Fruit fly (Drosophila melanogaster) whole organism, embryonic: ENCODE measurements around the gene Orct2.

Source experiments
- BtbVII ChIP-seq: fragments of 200-800 bp; sonication (Bioruptor generic); optimal IDR thresholded peaks from 3 replicates; lab custom pipeline; 2017; ENCODE audit warnings: missing biosample characterization, mild to moderate bottlenecking, missing genetic modification characterization
- CG10321 ChIP-seq: fragments of 200-800 bp; sonication (Bioruptor generic); IDR thresholded peaks from 2 replicates; pipeline ENCODE4 v1.3.6; 2022; ENCODE audit warnings: missing biosample characterization, missing genetic modification characterization
- CG10366 ChIP-seq: fragments of 200-800 bp; sonication (Bioruptor generic); IDR thresholded peaks from 2 replicates; pipeline ENCODE4 v1.3.6; 2022; ENCODE audit warnings: missing biosample characterization, missing genetic modification characterization
- CG11695 ChIP-seq: fragments of 200-800 bp; sonication (Bioruptor generic); IDR thresholded peaks from 3 replicates; pipeline ENCODE4 v1.3.6; 2022; ENCODE audit warnings: missing biosample characterization, missing genetic modification characterization
- CG12071 ChIP-seq: fragments of 200-800 bp; sonication (Bioruptor generic); optimal IDR thresholded peaks from 3 replicates; lab custom pipeline; 2018; ENCODE audit warnings: missing biosample characterization, mild to moderate bottlenecking, missing genetic modification characterization
- CG12769 ChIP-seq: fragments of 200-800 bp; sonication (Bioruptor generic); optimal IDR thresholded peaks from 2 replicates; lab custom pipeline; 2019; ENCODE audit warnings: missing biosample characterization, mild to moderate bottlenecking, missing genetic modification characterization, moderate library complexity
- CG14710 ChIP-seq: fragments of 200-800 bp; sonication (Bioruptor generic); optimal IDR thresholded peaks from 3 replicates; lab custom pipeline; 2019; ENCODE audit warnings: missing biosample characterization, mild to moderate bottlenecking, missing genetic modification characterization, moderate library complexity
- CG1529 ChIP-seq: fragments of 200-800 bp; sonication (Bioruptor generic); optimal IDR thresholded peaks from 3 replicates; lab custom pipeline; 2018; ENCODE audit warnings: missing biosample characterization, missing genetic modification characterization
- CG1832 ChIP-seq: fragments of 200-800 bp; sonication (Bioruptor generic); optimal IDR thresholded peaks from 2 replicates; lab custom pipeline; 2017; ENCODE audit warnings: missing biosample characterization, mild to moderate bottlenecking, missing genetic modification characterization, inconsistent platforms
- CG30020 ChIP-seq: fragments of 200-800 bp; optimal IDR thresholded peaks from 2 replicates; lab custom pipeline; 2019; ENCODE audit warnings: missing biosample characterization, mild to moderate bottlenecking, missing genetic modification characterization, moderate library complexity
- CG30403 ChIP-seq: fragments of 200-800 bp; sonication (Bioruptor generic); optimal IDR thresholded peaks from 3 replicates; lab custom pipeline; 2016; ENCODE audit warnings: missing biosample characterization, missing genetic modification characterization
- CG32772 ChIP-seq: fragments of 200-800 bp; sonication (Bioruptor generic); IDR thresholded peaks from 2 replicates; pipeline ENCODE4 v1.3.6; 2022; ENCODE audit warnings: missing biosample characterization, missing genetic modification characterization
- CG6765 ChIP-seq: fragments of 200-800 bp; sonication (Bioruptor generic); optimal IDR thresholded peaks from 3 replicates; lab custom pipeline; 2017; ENCODE audit warnings: missing biosample characterization, mild to moderate bottlenecking, missing genetic modification characterization
- CG7928 ChIP-seq: fragments of 200-800 bp; sonication (Bioruptor generic); optimal IDR thresholded peaks from 2 replicates; lab custom pipeline; 2017; ENCODE audit warnings: missing biosample characterization, mild to moderate bottlenecking, missing genetic modification characterization
- CG7963 ChIP-seq: fragments of 200-800 bp; sonication (Bioruptor generic); IDR thresholded peaks from 3 replicates; pipeline ENCODE4 v1.3.6; 2022; ENCODE audit warnings: missing biosample characterization, missing genetic modification characterization; ENCODE audit not compliant: partially characterized antibody
- CG8089 ChIP-seq: fragments of 200-800 bp; sonication (Bioruptor generic); optimal IDR thresholded peaks from 3 replicates; lab custom pipeline; 2016; ENCODE audit warnings: missing biosample characterization, missing genetic modification characterization
- CG8924 ChIP-seq: fragments of 200-800 bp; optimal IDR thresholded peaks from 3 replicates; lab custom pipeline; 2019; ENCODE audit warnings: missing biosample characterization, mild to moderate bottlenecking, missing genetic modification characterization, moderate library complexity
- D19A ChIP-seq: fragments of 200-800 bp; optimal IDR thresholded peaks from 3 replicates; lab custom pipeline; 2019; ENCODE audit warnings: missing biosample characterization, mild to moderate bottlenecking, missing genetic modification characterization, moderate library complexity
- Dref ChIP-seq: fragments of 200-800 bp; sonication (Bioruptor generic); IDR thresholded peaks from 2 replicates; pipeline ENCODE4 v1.3.6; 2022; ENCODE audit warnings: missing biosample characterization, missing genetic modification characterization
- NC2α ChIP-seq: fragments of 200-800 bp; sonication (Bioruptor generic); optimal IDR thresholded peaks from 2 replicates; lab custom pipeline; 2016; ENCODE audit warnings: missing biosample characterization, missing genetic modification characterization
- NFAT ChIP-seq: fragments of 200-800 bp; sonication (Bioruptor generic); IDR thresholded peaks from 2 replicates; pipeline ENCODE4 v1.3.6; 2022; ENCODE audit warnings: missing biosample characterization, missing genetic modification characterization
- NfI ChIP-seq: fragments of 200-800 bp; sonication (Bioruptor generic); optimal IDR thresholded peaks from 3 replicates; lab custom pipeline; 2018; ENCODE audit warnings: missing biosample characterization, mild to moderate bottlenecking, missing genetic modification characterization, moderate library complexity
- Ssrp ChIP-seq: fragments of 200-800 bp; sonication (Bioruptor generic); optimal IDR thresholded peaks from 2 replicates; lab custom pipeline; 2018; ENCODE audit warnings: missing biosample characterization, mild to moderate bottlenecking, missing genetic modification characterization, moderate library complexity
- Stat92E ChIP-seq, 3 experiments: fragments of >200 bp in 2 of 3; fragments of 200-800 bp in 1 of 3; sonication (Bioruptor generic) in 1 of 3; optimal IDR thresholded peaks; 2 replicates each; lab custom pipeline; 2017 to 2019; ENCODE audit warnings: missing biosample characterization in 3 of 3, missing genetic modification characterization in 3 of 3, mild to moderate bottlenecking in 1 of 3, moderate library complexity in 1 of 3
- ab ChIP-seq: fragments of 200-800 bp; sonication (Bioruptor generic); optimal IDR thresholded peaks from 2 replicates; lab custom pipeline; 2016; ENCODE audit warnings: missing biosample characterization, missing genetic modification characterization
- ato ChIP-seq: fragments of 200-800 bp; sonication (Bioruptor generic); IDR thresholded peaks from 2 replicates; pipeline ENCODE4 v1.3.6; 2022; ENCODE audit warnings: missing biosample characterization, missing genetic modification characterization; ENCODE audit not compliant: partially characterized antibody
- ci ChIP-seq: fragments of 200-800 bp; sonication (Bioruptor generic); IDR thresholded peaks from 3 replicates; pipeline ENCODE4 v1.3.6; 2022; ENCODE audit warnings: missing biosample characterization, missing genetic modification characterization
- eyg ChIP-seq: fragments of 200-800 bp; sonication (Bioruptor generic); optimal IDR thresholded peaks from 3 replicates; lab custom pipeline; 2016; ENCODE audit warnings: missing biosample characterization, missing genetic modification characterization
- gsb ChIP-seq: fragments of 200-800 bp; sonication (Bioruptor generic); IDR thresholded peaks from 2 replicates; pipeline ENCODE4 v1.3.6; 2022; ENCODE audit warnings: missing biosample characterization, missing genetic modification characterization
- hbn ChIP-seq: fragments of 200-800 bp; sonication (Bioruptor generic); IDR thresholded peaks from 2 replicates; pipeline ENCODE4 v1.3.6; 2022; ENCODE audit warnings: missing biosample characterization, missing genetic modification characterization; ENCODE audit not compliant: partially characterized antibody
- knrl ChIP-seq: fragments of 200-800 bp; sonication (Bioruptor generic); IDR thresholded peaks from 3 replicates; pipeline ENCODE4 v1.3.6; 2022; ENCODE audit warnings: missing biosample characterization, missing genetic modification characterization; ENCODE audit not compliant: partially characterized antibody
- lab ChIP-seq: fragments of 200-800 bp; sonication (Bioruptor generic); optimal IDR thresholded peaks from 3 replicates; lab custom pipeline; 2017; ENCODE audit warnings: missing biosample characterization, missing genetic modification characterization, mild to moderate bottlenecking, moderate library complexity, missing genetic modification reagents
- lilli ChIP-seq: fragments of 200-800 bp; sonication (Bioruptor generic); optimal IDR thresholded peaks from 3 replicates; lab custom pipeline; 2016; ENCODE audit warnings: missing biosample characterization, missing genetic modification characterization
- lola ChIP-seq, 3 experiments: fragments of >200 bp in 2 of 3; fragments of 200-800 bp in 1 of 3; sonication (Bioruptor generic) in 1 of 3; optimal IDR thresholded peaks; 2 replicates each; lab custom pipeline; 2017 to 2019; ENCODE audit warnings: missing biosample characterization in 3 of 3, missing genetic modification characterization in 3 of 3, mild to moderate bottlenecking in 1 of 3, moderate library complexity in 1 of 3
- onecut ChIP-seq: fragments of 200-800 bp; sonication (Bioruptor generic); IDR thresholded peaks from 2 replicates; pipeline ENCODE4 v1.3.6; 2022; ENCODE audit warnings: missing biosample characterization, missing genetic modification characterization
- pb ChIP-seq: fragments of 200-800 bp; sonication (Bioruptor generic); optimal IDR thresholded peaks from 3 replicates; lab custom pipeline; 2016; ENCODE audit warnings: missing biosample characterization, missing genetic modification characterization
- pfk ChIP-seq: fragments of 200-800 bp; sonication (Bioruptor generic); optimal IDR thresholded peaks from 2 replicates; lab custom pipeline; 2018; ENCODE audit warnings: missing biosample characterization, mild to moderate bottlenecking, missing genetic modification characterization, moderate library complexity
- pnt ChIP-seq: fragments of 200-800 bp; sonication (Bioruptor generic); optimal IDR thresholded peaks from 3 replicates; lab custom pipeline; 2016; ENCODE audit warnings: missing biosample characterization, missing genetic modification characterization
- prd ChIP-seq, 3 experiments: fragments of >200 bp in 2 of 3; fragments of 200-800 bp in 1 of 3; sonication (Bioruptor generic) in 1 of 3; optimal IDR thresholded peaks in 2 of 3; IDR thresholded peaks in 1 of 3; 2 replicates in 2 of 3; 3 replicates in 1 of 3; pipeline versions ENCODE4 v1.3.6 to Lab custom; 2017 to 2022; ENCODE audit warnings: missing biosample characterization in 1 of 3, missing genetic modification characterization in 1 of 3
- repo ChIP-seq: fragments of 200-800 bp; sonication (Bioruptor generic); optimal IDR thresholded peaks from 2 replicates; lab custom pipeline; 2016; ENCODE audit warnings: missing biosample characterization, missing genetic modification characterization
- schlank ChIP-seq: fragments of 200-800 bp; sonication (Bioruptor generic); optimal IDR thresholded peaks from 2 replicates; lab custom pipeline; 2018; ENCODE audit warnings: missing biosample characterization, mild to moderate bottlenecking, missing genetic modification characterization
- sima ChIP-seq: fragments of 200-800 bp; sonication (Bioruptor generic); optimal IDR thresholded peaks from 2 replicates; lab custom pipeline; 2016; ENCODE audit warnings: missing biosample characterization, missing genetic modification characterization
- stc ChIP-seq: fragments of 200-800 bp; sonication (Bioruptor generic); IDR thresholded peaks from 2 replicates; pipeline ENCODE4 v1.3.6; 2022; ENCODE audit warnings: missing biosample characterization, missing genetic modification characterization
- tin ChIP-seq: fragments of 200-800 bp; sonication (Bioruptor generic); optimal IDR thresholded peaks from 3 replicates; lab custom pipeline; 2016; ENCODE audit warnings: missing biosample characterization, missing genetic modification characterization
- tx ChIP-seq: fragments of 200-800 bp; sonication (Bioruptor generic); optimal IDR thresholded peaks from 2 replicates; lab custom pipeline; 2016; ENCODE audit warnings: missing biosample characterization, missing genetic modification characterization
- zfh2 ChIP-seq: fragments of 200-800 bp; sonication (Bioruptor generic); optimal IDR thresholded peaks from 2 replicates; lab custom pipeline; 2016; ENCODE audit warnings: missing biosample characterization, missing genetic modification characterization

Gene Orct2

DNA sequence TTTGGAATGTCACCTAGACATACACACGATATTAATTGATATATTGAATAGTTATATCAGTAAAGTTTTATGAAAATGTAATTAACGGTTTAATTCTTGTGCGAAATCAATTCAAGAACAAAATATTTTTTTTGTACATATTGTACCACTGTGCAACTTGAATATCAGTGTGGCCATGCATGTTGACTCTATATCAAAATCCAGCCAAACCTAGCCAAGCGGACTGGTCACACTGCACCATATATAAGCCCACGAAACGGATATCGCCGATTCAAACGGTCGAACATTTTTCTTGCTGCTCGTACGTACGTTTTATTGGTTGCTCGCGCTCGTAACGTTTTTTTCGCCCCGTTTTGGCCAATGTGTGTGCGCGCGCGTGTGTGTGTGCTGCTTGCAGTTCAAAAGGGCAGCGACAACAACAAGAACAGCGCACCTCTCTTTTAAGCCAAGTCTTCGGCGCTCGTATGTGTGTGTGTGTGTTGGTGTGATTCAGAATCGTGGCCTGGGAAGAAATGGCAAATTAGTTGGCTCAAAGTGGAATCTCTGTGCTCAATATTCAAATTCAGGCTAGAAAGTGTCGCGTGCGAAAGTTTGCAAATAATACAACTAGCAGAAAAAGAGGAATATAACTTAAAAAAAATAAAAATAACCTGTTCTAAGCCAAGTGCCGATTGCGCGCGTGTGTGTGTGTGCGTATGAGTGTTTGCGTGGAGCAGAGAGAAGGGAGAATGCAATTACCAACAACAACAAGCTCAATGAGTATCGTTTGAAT is 22.1 kb downstream of the Orct2 start, which contains the start of gene crb (continued):
- TF ChIP-seq NfI = peak; percentile 36
- TF ChIP-seq NFAT = peak; percentile 79
- TF ChIP-seq sima (GFP tag; lab: Kevin White, UChicago) = no peak
- TF ChIP-seq CG7963 = peak; percentile 42; the same call in 1 of the 3 replicates
- peak; percentile 35 for TF ChIP-seq zfh2 (GFP tag; lab: Kevin White, UChicago)
- no peak for TF ChIP-seq CG11695 (GFP tag; lab: Robert Waterston, UW)
- no peak for TF ChIP-seq pnt (GFP tag; lab: Kevin White, UChicago)
- 0 out of 2 replicates have a peak, but pooled peaks have one; percentile 13 for TF ChIP-seq gsb (GFP tag; lab: Robert Waterston, UW)
- no peak; the same call in 1 of the 3 replicates for TF ChIP-seq knrl
- peak; percentile 84 for TF ChIP-seq ci (GFP tag; lab: Robert Waterston, UW)
- peak; percentile 55 for TF ChIP-seq CG12071 (GFP tag; lab: Kevin White, UChicago)
- TF ChIP-seq CG14710 (tag; lab: Kevin White, UChicago) = peak; percentile 35
- peak; percentile 33 for TF ChIP-seq CG8924 (tag; lab: Kevin White, UChicago)
- TF ChIP-seq lab (GFP tag; lab: Kevin White, UChicago) = peak; percentile 72
- no peak for TF ChIP-seq D19A (tag; lab: Kevin White, UChicago)
- no peak for TF ChIP-seq CG1832 (GFP tag; lab: Kevin White, UChicago)
- TF ChIP-seq CG32772 (GFP tag; lab: Robert Waterston, UW) = no peak
- TF ChIP-seq prd (optimal IDR thresholded peaks at IDR 0.05; lab: Kevin White, UChicago) = no peak
- TF ChIP-seq prd (GFP tag; IDR thresholded peaks at IDR 0.05; lab: Robert Waterston, UW) = peak; percentile 40; the same call in 2 of the 3 replicates
- TF ChIP-seq eyg (GFP tag; lab: Kevin White, UChicago) = peak; percentile 2
- TF ChIP-seq NC2α (GFP tag; lab: Kevin White, UChicago) = peak; percentile 58
- TF ChIP-seq CG30020 (tag; lab: Kevin White, UChicago) = peak; percentile 13
- peak; percentile 49 for TF ChIP-seq tin (GFP tag; lab: Kevin White, UChicago)
- no peak for TF ChIP-seq CG6765 (GFP tag; lab: Kevin White, UChicago)
- peak in 1 of 3 experiments; percentile 56 for TF ChIP-seq Stat92E (GFP tag; optimal IDR thresholded peaks at IDR 0.05; lab: Kevin White, UChicago)
- no peak for TF ChIP-seq ab (GFP tag; lab: Kevin White, UChicago)
- peak; percentile 44 for TF ChIP-seq pb (GFP tag; lab: Kevin White, UChicago)
- TF ChIP-seq CG12769 (tag; lab: Kevin White, UChicago) = peak; percentile 69
- TF ChIP-seq CG10366 (GFP tag; lab: Robert Waterston, UW) = no peak; the same call in 1 of the 2 replicates
- peak in 1 of 3 experiments; percentile 19 for TF ChIP-seq lola (GFP tag; optimal IDR thresholded peaks at IDR 0.05; lab: Kevin White, UChicago)
- TF ChIP-seq schlank (tag; lab: Kevin White, UChicago) = peak; percentile 10

DNA sequence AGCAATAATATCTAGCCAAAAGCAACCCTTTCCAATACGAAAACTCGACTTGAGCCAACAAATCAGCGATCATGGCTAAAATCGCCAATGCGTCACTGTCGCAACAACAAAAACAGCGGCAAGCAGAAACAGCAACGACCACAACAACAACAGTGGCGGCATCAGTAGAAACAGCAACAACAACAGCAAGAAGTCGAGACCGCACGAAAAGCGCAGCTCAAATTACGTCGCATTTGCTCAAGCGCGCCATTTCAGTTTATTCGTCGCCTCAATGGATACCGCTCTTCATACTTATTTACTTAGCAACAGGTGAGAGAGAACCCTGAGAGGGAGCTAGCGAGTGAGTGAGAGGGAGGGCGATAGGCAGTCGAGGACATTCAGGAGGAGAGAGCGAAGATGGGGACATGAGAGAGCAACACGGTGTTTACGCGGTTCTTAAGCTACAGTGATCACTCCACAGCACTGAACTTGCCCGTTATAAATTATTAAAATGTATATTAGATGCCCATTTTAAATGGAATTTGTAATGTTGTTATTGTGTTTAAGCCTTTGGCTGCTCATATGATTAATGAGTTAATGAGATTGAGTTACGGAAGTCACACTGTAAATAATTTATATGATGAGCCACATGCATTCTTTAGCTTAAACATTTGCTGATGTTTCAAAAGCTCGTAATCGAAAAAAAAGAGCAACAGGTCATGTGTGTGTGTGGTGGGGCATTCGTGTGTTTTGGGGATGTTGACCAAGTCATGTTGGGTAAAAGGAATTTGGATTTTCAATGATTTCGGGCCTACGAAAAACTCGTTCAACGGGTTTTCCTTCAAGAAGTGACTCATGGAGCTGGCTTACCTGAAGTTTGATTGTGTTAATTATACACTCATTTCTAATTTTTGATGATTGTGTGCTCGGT is 23.0 kb downstream of the Orct2 start:
- TF ChIP-seq CG7928 (GFP tag; lab: Kevin White, UChicago) (no peak), CG30403 (peak; percentile 84), CG10321 (GFP tag; lab: Robert Waterston, UW) (peak; percentile 56; the same call in 1 of the 2 replicates), stc (GFP tag; lab: Robert Waterston, UW) (peak; percentile 75), hbn (GFP tag; lab: Robert Waterston, UW) (no peak), ato (GFP tag; lab: Robert Waterston, UW) (no peak), tx (GFP tag; lab: Kevin White, UChicago) (peak; percentile 42), Dref (no peak), BtbVII (GFP tag; lab: Kevin White, UChicago) (peak; percentile 69), onecut (GFP tag; lab: Robert Waterston, UW) (peak; percentile 73), Ssrp (tag; lab: Kevin White, UChicago) (peak; percentile 71), repo (peak; percentile 48), lilli (GFP tag; lab: Kevin White, UChicago) (peak; percentile 86), CG8089 (GFP tag; lab: Kevin White, UChicago) (peak; percentile 55), pfk (no peak), CG1529 (peak; percentile 40)
